Fruit fly (Drosophila melanogaster) whole organism, embryonic: ENCODE measurements around the gene Kmn1.

Experiments used
- Bdp1 ChIP-seq: fragments of 200-800 bp; sonication (Bioruptor generic); optimal IDR thresholded peaks from 3 replicates; lab custom pipeline; 2016; ENCODE audit warnings: missing biosample characterization, missing genetic modification characterization
- CG11085 ChIP-seq: fragments of 200-800 bp; sonication (Bioruptor generic); IDR thresholded peaks from 2 replicates; pipeline ENCODE4 v1.3.6; 2022; ENCODE audit warnings: missing biosample characterization, missing genetic modification characterization
- CG11093 ChIP-seq: fragments of 200-800 bp; sonication (Bioruptor generic); IDR thresholded peaks from 3 replicates; pipeline ENCODE4 v1.3.6; 2022; ENCODE audit warnings: missing biosample characterization, missing genetic modification characterization
- CG11504 ChIP-seq: fragments of 200-800 bp; sonication (Bioruptor generic); optimal IDR thresholded peaks from 3 replicates; lab custom pipeline; 2019; ENCODE audit warnings: missing biosample characterization, mild to moderate bottlenecking, missing genetic modification characterization, moderate library complexity
- CG12155 ChIP-seq: fragments of 200-800 bp; sonication (Bioruptor generic); optimal IDR thresholded peaks from 3 replicates; lab custom pipeline; 2016; ENCODE audit warnings: missing biosample characterization, missing genetic modification characterization
- CG14014 ChIP-seq: fragments of 200-800 bp; sonication (Bioruptor generic); IDR thresholded peaks from 2 replicates; pipeline ENCODE4 v1.3.6; 2022; ENCODE audit warnings: missing biosample characterization, missing genetic modification characterization
- CG14050 ChIP-seq: fragments of 200-800 bp; sonication (Bioruptor generic); IDR thresholded peaks from 3 replicates; pipeline ENCODE4 v1.3.6; 2022; ENCODE audit warnings: missing biosample characterization, missing genetic modification characterization
- CG15479 ChIP-seq: fragments of 200-800 bp; sonication (Bioruptor generic); optimal IDR thresholded peaks from 3 replicates; lab custom pipeline; 2019; ENCODE audit warnings: missing biosample characterization, mild to moderate bottlenecking, missing genetic modification characterization, moderate library complexity
- CG17361 ChIP-seq: fragments of 200-800 bp; sonication (Bioruptor generic); IDR thresholded peaks from 3 replicates; pipeline ENCODE4 v1.3.6; 2022; ENCODE audit warnings: missing biosample characterization, missing genetic modification characterization
- CG17568 ChIP-seq: fragments of 200-800 bp; sonication (Bioruptor generic); optimal IDR thresholded peaks from 2 replicates; lab custom pipeline; 2018; ENCODE audit warnings: missing biosample characterization, mild to moderate bottlenecking, missing genetic modification characterization, moderate library complexity
- CG32767 ChIP-seq: fragments of 200-800 bp; sonication (Bioruptor generic); IDR thresholded peaks from 2 replicates; pipeline ENCODE4 v1.3.6; 2022; ENCODE audit warnings: missing biosample characterization, missing genetic modification characterization
- CG3281 ChIP-seq: fragments of 200-800 bp; sonication (Bioruptor generic); optimal IDR thresholded peaks from 3 replicates; lab custom pipeline; 2017; ENCODE audit warnings: missing biosample characterization, mild to moderate bottlenecking, missing genetic modification characterization
- CG33557 ChIP-seq: fragments of 200-800 bp; sonication (Bioruptor generic); optimal IDR thresholded peaks from 2 replicates; lab custom pipeline; 2019; ENCODE audit warnings: missing biosample characterization, mild to moderate bottlenecking, missing genetic modification characterization, moderate library complexity
- CG4424 ChIP-seq: fragments of 200-800 bp; sonication (Bioruptor generic); optimal IDR thresholded peaks from 3 replicates; lab custom pipeline; 2016; ENCODE audit warnings: missing biosample characterization, missing genetic modification characterization
- CG7357 ChIP-seq: fragments of 200-800 bp; sonication (Bioruptor generic); IDR thresholded peaks from 3 replicates; pipeline ENCODE4 v1.3.6; 2022; ENCODE audit warnings: missing biosample characterization, missing genetic modification characterization
- CG9215 ChIP-seq: fragments of 200-800 bp; sonication (Bioruptor generic); IDR thresholded peaks from 2 replicates; pipeline ENCODE4 v1.3.6; 2022; ENCODE audit warnings: missing biosample characterization, missing genetic modification characterization
- CG9876 ChIP-seq: fragments of 200-800 bp; sonication (Bioruptor generic); optimal IDR thresholded peaks from 2 replicates; lab custom pipeline; 2016; ENCODE audit warnings: missing biosample characterization, missing genetic modification characterization
- CG9932 ChIP-seq: fragments of 200-800 bp; sonication (Bioruptor generic); IDR thresholded peaks from 2 replicates; pipeline ENCODE4 v1.3.6; 2022; ENCODE audit warnings: missing biosample characterization, missing genetic modification characterization
- CoRest ChIP-seq: fragments of 200-800 bp; sonication (Bioruptor generic); optimal IDR thresholded peaks from 3 replicates; lab custom pipeline; 2018; ENCODE audit warnings: missing biosample characterization, mild to moderate bottlenecking, missing genetic modification characterization, moderate library complexity
- CrebB ChIP-seq: fragments of 200-800 bp; sonication (Bioruptor generic); optimal IDR thresholded peaks from 3 replicates; lab custom pipeline; 2018; ENCODE audit warnings: missing biosample characterization, mild to moderate bottlenecking, missing genetic modification characterization
- Dfd ChIP-seq, 2 experiments: fragments of >200 bp; optimal IDR thresholded peaks; 2 replicates each; lab custom pipeline; 2017; ENCODE audit warnings: missing biosample characterization in 2 of 2, missing genetic modification characterization in 2 of 2
- Doc3 ChIP-seq: fragments of 200-800 bp; sonication (Bioruptor generic); IDR thresholded peaks from 3 replicates; pipeline ENCODE4 v1.3.6; 2022; ENCODE audit warnings: missing biosample characterization, missing genetic modification characterization; ENCODE audit not compliant: partially characterized antibody
- E2f1 ChIP-seq: fragments of 200-800 bp; sonication (Bioruptor generic); IDR thresholded peaks from 2 replicates; pipeline ENCODE4 v1.3.6; 2022; ENCODE audit warnings: missing biosample characterization, missing genetic modification characterization
- Hr3 ChIP-seq: fragments of 200-800 bp; sonication (Bioruptor generic); optimal IDR thresholded peaks from 3 replicates; lab custom pipeline; 2016; ENCODE audit warnings: missing biosample characterization, missing genetic modification characterization
- Hr51 ChIP-seq, 2 experiments: fragments of 200-800 bp; sonication (Bioruptor generic); optimal IDR thresholded peaks; 2 replicates in 1 of 2; 3 replicates in 1 of 2; lab custom pipeline; 2016 to 2018; ENCODE audit warnings: missing biosample characterization in 2 of 2, missing genetic modification characterization in 2 of 2, mild to moderate bottlenecking in 1 of 2, moderate library complexity in 1 of 2
- NFAT ChIP-seq: fragments of 200-800 bp; sonication (Bioruptor generic); IDR thresholded peaks from 2 replicates; pipeline ENCODE4 v1.3.6; 2022; ENCODE audit warnings: missing biosample characterization, missing genetic modification characterization
- Ptx1 ChIP-seq: fragments of 200-800 bp; sonication (Bioruptor generic); IDR thresholded peaks from 2 replicates; pipeline ENCODE4 v1.3.6; 2022; ENCODE audit warnings: missing biosample characterization, missing genetic modification characterization
- Ssrp ChIP-seq: fragments of 200-800 bp; sonication (Bioruptor generic); optimal IDR thresholded peaks from 2 replicates; lab custom pipeline; 2018; ENCODE audit warnings: missing biosample characterization, mild to moderate bottlenecking, missing genetic modification characterization, moderate library complexity
- Xbp1 ChIP-seq: fragments of 200-800 bp; sonication (Bioruptor generic); optimal IDR thresholded peaks from 3 replicates; lab custom pipeline; 2016; ENCODE audit warnings: missing biosample characterization, mild to moderate bottlenecking, missing genetic modification characterization
- Xrp1 ChIP-seq: fragments of 200-800 bp; sonication (Bioruptor generic); IDR thresholded peaks from 2 replicates; pipeline ENCODE4 v1.3.6; 2022; ENCODE audit warnings: missing biosample characterization, missing genetic modification characterization
- bowl ChIP-seq: fragments of 200-800 bp; sonication (Bioruptor generic); IDR thresholded peaks from 2 replicates; pipeline ENCODE4 v1.3.6; 2022; ENCODE audit warnings: missing biosample characterization, missing genetic modification characterization
- chif ChIP-seq, 2 experiments: fragments of 200-800 bp; sonication (Bioruptor generic); optimal IDR thresholded peaks; 3 replicates each; lab custom pipeline; 2016; ENCODE audit warnings: missing biosample characterization in 2 of 2, missing genetic modification characterization in 2 of 2
- crc ChIP-seq: fragments of 200-800 bp; sonication (Bioruptor generic); optimal IDR thresholded peaks from 2 replicates; lab custom pipeline; 2016; ENCODE audit warnings: missing biosample characterization, missing genetic modification characterization
- exex ChIP-seq: fragments of 200-800 bp; sonication (Bioruptor generic); optimal IDR thresholded peaks from 4 replicates; lab custom pipeline; 2018; ENCODE audit warnings: missing biosample characterization, mild to moderate bottlenecking, missing genetic modification characterization, moderate library complexity
- fd102C ChIP-seq: fragments of 200-800 bp; sonication (Bioruptor generic); optimal IDR thresholded peaks from 2 replicates; lab custom pipeline; 2018; ENCODE audit warnings: missing biosample characterization, mild to moderate bottlenecking, missing genetic modification characterization, moderate library complexity
- gt ChIP-seq: fragments of 200-800 bp; sonication (Bioruptor generic); IDR thresholded peaks from 2 replicates; pipeline ENCODE4 v1.3.6; 2022; ENCODE audit warnings: missing biosample characterization, missing genetic modification characterization
- hbn ChIP-seq: fragments of 200-800 bp; sonication (Bioruptor generic); IDR thresholded peaks from 2 replicates; pipeline ENCODE4 v1.3.6; 2022; ENCODE audit warnings: missing biosample characterization, missing genetic modification characterization; ENCODE audit not compliant: partially characterized antibody
- lilli ChIP-seq: fragments of 200-800 bp; sonication (Bioruptor generic); optimal IDR thresholded peaks from 3 replicates; lab custom pipeline; 2016; ENCODE audit warnings: missing biosample characterization, missing genetic modification characterization
- nerfin-1 ChIP-seq: fragments of 200-800 bp; sonication (Bioruptor generic); optimal IDR thresholded peaks from 3 replicates; lab custom pipeline; 2019; ENCODE audit warnings: missing biosample characterization, mild to moderate bottlenecking, missing genetic modification characterization, moderate library complexity
- nerfin-2 ChIP-seq: fragments of 200-800 bp; sonication (Bioruptor generic); IDR thresholded peaks from 2 replicates; pipeline ENCODE4 v1.3.6; 2022; ENCODE audit warnings: missing biosample characterization, missing genetic modification characterization; ENCODE audit not compliant: partially characterized antibody
- pnt ChIP-seq: fragments of 200-800 bp; sonication (Bioruptor generic); optimal IDR thresholded peaks from 3 replicates; lab custom pipeline; 2016; ENCODE audit warnings: missing biosample characterization, missing genetic modification characterization
- prd ChIP-seq, 3 experiments: fragments of >200 bp in 2 of 3; fragments of 200-800 bp in 1 of 3; sonication (Bioruptor generic) in 1 of 3; optimal IDR thresholded peaks in 2 of 3; IDR thresholded peaks in 1 of 3; 2 replicates in 2 of 3; 3 replicates in 1 of 3; pipeline versions ENCODE4 v1.3.6 to Lab custom; 2017 to 2022; ENCODE audit warnings: missing biosample characterization in 1 of 3, missing genetic modification characterization in 1 of 3
- seq ChIP-seq: fragments of 200-800 bp; sonication (Bioruptor generic); IDR thresholded peaks from 2 replicates; pipeline ENCODE4 v1.3.6; 2022; ENCODE audit warnings: missing biosample characterization, missing genetic modification characterization
- slp2 ChIP-seq: fragments of 200-800 bp; sonication (Bioruptor generic); optimal IDR thresholded peaks from 2 replicates; lab custom pipeline; 2016; ENCODE audit warnings: missing biosample characterization, missing genetic modification characterization
- sr ChIP-seq: fragments of 200-800 bp; sonication (Bioruptor generic); IDR thresholded peaks from 3 replicates; pipeline ENCODE4 v1.3.6; 2022; ENCODE audit warnings: missing biosample characterization, missing genetic modification characterization
- tap ChIP-seq: fragments of 200-800 bp; optimal IDR thresholded peaks from 3 replicates; lab custom pipeline; 2019; ENCODE audit warnings: missing biosample characterization, mild to moderate bottlenecking, missing genetic modification characterization, moderate library complexity
- trh ChIP-seq: fragments of 200-800 bp; sonication (Bioruptor generic); optimal IDR thresholded peaks from 2 replicates; lab custom pipeline; 2016; ENCODE audit warnings: missing biosample characterization, missing genetic modification characterization
- unc-4 ChIP-seq: fragments of 200-800 bp; sonication (Bioruptor generic); IDR thresholded peaks from 2 replicates; pipeline ENCODE4 v1.3.6; 2022; ENCODE audit warnings: missing biosample characterization, missing genetic modification characterization; ENCODE audit not compliant: partially characterized antibody
- wdn ChIP-seq: fragments of 200-800 bp; sonication (Bioruptor generic); IDR thresholded peaks from 2 replicates; pipeline ENCODE4 v1.3.6; 2022; ENCODE audit warnings: missing biosample characterization, missing genetic modification characterization

The Kmn1 gene

dm6 chrX:11580200-11580840, 8.1 kb upstream of the Kmn1 start, which contains the start of gene nod (continued):
- TF ChIP-seq Hr51 (GFP tag; optimal IDR thresholded peaks at IDR 0.05; lab: Kevin White, UChicago): peak; percentile 46 to 58
- TF ChIP-seq CG32767: peak; percentile 33; the same call in 1 of the 2 replicates
- TF ChIP-seq Xbp1: peak; percentile 61
- TF ChIP-seq seq: peak; percentile 15; the same call in 1 of the 2 replicates
- TF ChIP-seq gt (GFP tag; lab: Robert Waterston, UW): no peak
- peak; percentile 58 for TF ChIP-seq Ptx1 (GFP tag; lab: Robert Waterston, UW)
- 0 out of 3 replicates have a peak, but pooled peaks have one; percentile 18 for TF ChIP-seq CG11093 (GFP tag; lab: Robert Waterston, UW)
- TF ChIP-seq CoRest (tag; lab: Kevin White, UChicago): peak; percentile 81
- peak; percentile 79 for TF ChIP-seq lilli
- peak; percentile 72 for TF ChIP-seq nerfin-1
- TF ChIP-seq Xrp1 (GFP tag; lab: Robert Waterston, UW): peak; percentile 48; the same call in 1 of the 2 replicates
- no peak for TF ChIP-seq prd (optimal IDR thresholded peaks at IDR 0.05; lab: Kevin White, UChicago)
- peak; percentile 68; the same call in 2 of the 3 replicates for TF ChIP-seq prd (GFP tag; IDR thresholded peaks at IDR 0.05; lab: Robert Waterston, UW)
- peak; percentile 22 for TF ChIP-seq crc (GFP tag; lab: Kevin White, UChicago)
- TF ChIP-seq CG9876 (GFP tag; lab: Kevin White, UChicago): peak; percentile 3
- TF ChIP-seq Bdp1: peak; percentile 7
- peak; percentile 40; the same call in 1 of the 2 replicates for TF ChIP-seq CG9215 (GFP tag; lab: Robert Waterston, UW)
- peak; percentile 18 for TF ChIP-seq trh
- TF ChIP-seq unc-4 (GFP tag; lab: Robert Waterston, UW): peak; percentile 77
- TF ChIP-seq CG11504 (tag; lab: Kevin White, UChicago): no peak
- peak; percentile 62; the same call in 1 of the 2 replicates for TF ChIP-seq CG14014
- peak; percentile 23 for TF ChIP-seq CG4424 (GFP tag; lab: Kevin White, UChicago)
- TF ChIP-seq NFAT (GFP tag; lab: Robert Waterston, UW): peak; percentile 43; the same call in 1 of the 2 replicates
- peak; percentile 52; the same call in 1 of the 2 replicates for TF ChIP-seq E2f1 (GFP tag; lab: Robert Waterston, UW)
- no peak for TF ChIP-seq tap (tag; lab: Kevin White, UChicago)
- peak; percentile 73 for TF ChIP-seq hbn (GFP tag; lab: Robert Waterston, UW)
- TF ChIP-seq sr (GFP tag; lab: Robert Waterston, UW): no peak
- peak; percentile 7 for TF ChIP-seq CrebB
- TF ChIP-seq CG3281: peak; percentile 51
- peak; percentile 72 for TF ChIP-seq CG9932
- peak; percentile 63 for TF ChIP-seq slp2 (GFP tag; lab: Kevin White, UChicago)
- peak; percentile 39 for TF ChIP-seq Hr3 (GFP tag; lab: Kevin White, UChicago)
- peak; percentile 66 for TF ChIP-seq CG15479 (GFP tag; lab: Kevin White, UChicago)
- peak; percentile 27 for TF ChIP-seq wdn (GFP tag; lab: Robert Waterston, UW)
- no peak for TF ChIP-seq CG11085 (GFP tag; lab: Robert Waterston, UW)
- no peak for TF ChIP-seq Dfd (GFP tag; optimal IDR thresholded peaks at IDR 0.05; lab: Kevin White, UChicago)
- no peak for TF ChIP-seq nerfin-2 (GFP tag; lab: Robert Waterston, UW)
- peak; percentile 65 for TF ChIP-seq exex (tag; lab: Kevin White, UChicago)
- peak; percentile 43 for TF ChIP-seq Ssrp (tag; lab: Kevin White, UChicago)
- no peak for TF ChIP-seq CG17568
- TF ChIP-seq CG12155 (GFP tag; lab: Kevin White, UChicago): peak; percentile 59
- TF ChIP-seq fd102C (GFP tag; lab: Kevin White, UChicago): no peak
- peak; percentile 71 for TF ChIP-seq CG17361 (GFP tag; lab: Robert Waterston, UW)
- no peak for TF ChIP-seq CG33557 (GFP tag; lab: Kevin White, UChicago)
- peak; percentile 21 to 52 for TF ChIP-seq chif (GFP tag; optimal IDR thresholded peaks at IDR 0.05; lab: Kevin White, UChicago)
- TF ChIP-seq bowl (GFP tag; lab: Robert Waterston, UW): no peak
- peak; percentile 68 for TF ChIP-seq pnt (GFP tag; lab: Kevin White, UChicago)
- TF ChIP-seq CG14050 (GFP tag; lab: Robert Waterston, UW): peak; percentile 28; the same call in 1 of the 3 replicates
- peak; percentile 13; the same call in 1 of the 3 replicates for TF ChIP-seq CG7357 (GFP tag; lab: Robert Waterston, UW)
- peak; percentile 58; the same call in 2 of the 3 replicates for TF ChIP-seq Doc3
